Worm (Caenorhabditis elegans) whole organism, L4/young adult: Measurements from ENCODE around the gene F44E7.4.

Experiments used
- dao-5 ChIP-seq: sonication (generic microtip); optimal IDR thresholded peaks from 2 replicates; lab custom pipeline; 2016; ENCODE audit warnings: missing genotype, missing genetic modification characterization, moderate library complexity, missing compliant biosample characterization
- him-1 ChIP-seq: sonication (generic microtip); optimal IDR thresholded peaks from 2 replicates; lab custom pipeline; 2016; ENCODE audit warnings: missing genotype, missing genetic modification reagents, missing genetic modification characterization, missing compliant biosample characterization

DNA sequence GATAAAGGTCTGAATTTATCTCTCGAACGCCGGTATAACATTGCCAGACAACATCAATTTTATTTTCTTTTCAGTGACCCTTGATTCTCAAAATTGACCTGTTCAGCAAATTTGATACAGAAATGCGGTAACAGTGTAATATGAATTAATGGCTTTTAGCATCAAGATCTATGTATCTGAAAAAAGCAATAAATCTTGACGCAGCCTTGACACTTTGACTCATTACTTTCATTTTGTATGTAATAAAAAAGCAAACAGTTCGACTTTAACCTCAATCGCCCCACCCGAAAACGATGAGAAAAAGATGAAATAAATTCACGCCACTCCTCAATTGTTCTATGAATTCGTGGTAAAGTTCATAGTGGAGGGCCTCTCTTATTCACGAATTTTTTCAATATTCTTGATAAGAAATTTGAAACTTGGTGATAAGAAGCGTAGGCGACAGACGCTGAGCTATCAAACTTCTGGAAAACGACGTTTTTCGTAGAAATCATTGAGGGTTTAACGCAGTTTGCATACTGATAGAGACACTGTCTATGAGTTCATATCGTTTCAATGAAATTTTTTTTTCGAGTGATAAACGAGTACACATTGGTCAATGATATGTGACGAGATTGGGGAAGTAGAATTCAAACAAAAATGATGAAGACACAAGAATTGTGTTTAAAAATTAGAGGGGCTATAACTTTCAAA is 44.8 kb upstream of the F44E7.4 start:
- TF ChIP-seq him-1 (tag; lab: Kevin White, UChicago) (no peak), dao-5 (tag; lab: Kevin White, UChicago) (no peak)
